Worm (Caenorhabditis elegans) whole organism, L2 larva: ENCODE measurements around the gene hda-1.

Experiments
- R02D3.7 ChIP-seq: fragments of 150-350 bp; optimal IDR thresholded peaks from 2 replicates; lab custom pipeline; 2014; ENCODE audit warnings: missing biosample characterization, missing genetic modification characterization
- ceh-82 ChIP-seq: fragments of 150-350 bp; optimal IDR thresholded peaks from 2 replicates; lab custom pipeline; 2014; ENCODE audit warnings: missing biosample characterization, missing genetic modification characterization
- lsy-2 ChIP-seq, 2 experiments: fragments of 150-350 bp in 1 of 2; sonication (generic microtip) in 1 of 2; optimal IDR thresholded peaks; 2 replicates each; lab custom pipeline; 2014 to 2017; ENCODE audit warnings: missing biosample characterization in 2 of 2, missing genetic modification characterization in 2 of 2
- nhr-11 ChIP-seq: fragments of 150-350 bp; optimal IDR thresholded peaks from 2 replicates; lab custom pipeline; 2014; ENCODE audit warnings: missing biosample characterization, missing genetic modification characterization
- nhr-23 ChIP-seq: fragments of 150-350 bp; optimal IDR thresholded peaks from 2 replicates; lab custom pipeline; 2014; ENCODE audit warnings: missing biosample characterization, missing genetic modification reagents, missing genetic modification characterization
- nhr-237 ChIP-seq: fragments of 150-350 bp; optimal IDR thresholded peaks from 2 replicates; lab custom pipeline; 2014; ENCODE audit warnings: missing biosample characterization, missing genetic modification characterization
- nhr-77 ChIP-seq: fragments of 150-350 bp; optimal IDR thresholded peaks from 2 replicates; lab custom pipeline; 2014; ENCODE audit warnings: missing biosample characterization, missing genetic modification characterization
- skn-1 ChIP-seq: sonication (generic microtip); optimal IDR thresholded peaks from 2 replicates; lab custom pipeline; 2017; ENCODE audit warnings: missing biosample characterization, missing genetic modification characterization
- unc-39 ChIP-seq: fragments of 150-350 bp; optimal IDR thresholded peaks from 2 replicates; lab custom pipeline; 2014; ENCODE audit warnings: missing biosample characterization, missing genetic modification characterization
- unc-62 ChIP-seq: fragments of 150-350 bp; optimal IDR thresholded peaks from 2 replicates; lab custom pipeline; 2014; ENCODE audit warnings: missing biosample characterization, missing genetic modification reagents, missing genetic modification characterization
- ztf-1 ChIP-seq: fragments of 200-800 bp; sonication (Bioruptor generic); conservative IDR thresholded peaks from 2 replicates; pipeline ENCODE4 v1.3.6; 2022; ENCODE audit warnings: missing genetic modification characterization, missing compliant biosample characterization
- ztf-4 ChIP-seq: fragments of 150-350 bp; optimal IDR thresholded peaks from 2 replicates; lab custom pipeline; 2014; ENCODE audit warnings: missing biosample characterization, missing genetic modification characterization

DNA sequence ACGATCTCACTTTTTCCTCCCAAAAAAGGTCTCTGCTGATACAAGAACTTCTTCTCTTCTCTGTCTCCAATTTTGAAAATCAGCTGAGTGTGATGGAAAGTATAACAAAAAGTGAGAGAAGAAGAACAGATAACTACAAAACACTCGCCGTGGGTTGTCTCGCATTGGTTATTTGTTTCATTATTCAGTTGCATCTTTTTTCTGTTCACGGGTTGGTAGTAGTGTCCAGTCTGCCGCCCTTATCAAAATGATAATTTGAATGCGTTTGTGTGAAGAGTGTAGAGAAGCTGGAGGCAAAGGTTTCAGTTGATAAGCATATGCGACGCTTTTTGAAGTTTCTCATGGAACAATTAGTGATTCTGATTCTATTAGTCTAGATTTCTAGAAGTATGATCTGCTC is 22.1 kb upstream of the hda-1 start:
- no peak for TF ChIP-seq R02D3.7
- no peak for TF ChIP-seq lsy-2 (tag; optimal IDR thresholded peaks at IDR 0.05; lab: Kevin White, UChicago)
- no peak for TF ChIP-seq unc-62 (GFP tag; lab: Kevin White, UChicago)
- no peak for TF ChIP-seq ztf-4 (tag; lab: Kevin White, UChicago)
- TF ChIP-seq nhr-77: no peak
- TF ChIP-seq ztf-1: no peak
- TF ChIP-seq unc-39 (tag; lab: Kevin White, UChicago): no peak
- TF ChIP-seq ceh-82: no peak
- TF ChIP-seq skn-1 (tag; lab: Kevin White, UChicago): peak; percentile 47
- TF ChIP-seq nhr-11 (tag; lab: Kevin White, UChicago): no peak
- TF ChIP-seq nhr-237 (tag; lab: Kevin White, UChicago): no peak
- no peak for TF ChIP-seq nhr-23 (tag; lab: Kevin White, UChicago)
